Worm (Caenorhabditis elegans) whole organism, L4 larva: ENCODE data around the gene F55B12.10.

Source experiments
- D1046.2 ChIP-seq: fragments of 200-800 bp; sonication (Bioruptor generic); IDR thresholded peaks from 2 replicates; pipeline ENCODE4 v1.3.6; 2022; ENCODE audit warnings: missing genetic modification characterization, missing compliant biosample characterization
- F10B5.3 ChIP-seq: sonication (generic microtip); optimal IDR thresholded peaks from 2 replicates; lab custom pipeline; 2016; ENCODE audit warnings: mild to moderate bottlenecking, missing genetic modification characterization, missing compliant biosample characterization
- F37D6.2 ChIP-seq: sonication (generic microtip); optimal IDR thresholded peaks from 2 replicates; lab custom pipeline; 2016; ENCODE audit warnings: mild to moderate bottlenecking, missing genetic modification characterization, missing compliant biosample characterization
- R02D3.7 ChIP-seq: fragments of 150-350 bp; sonication (generic microtip); optimal IDR thresholded peaks from 3 replicates; lab custom pipeline; 2014; ENCODE audit warnings: missing biosample characterization, missing genetic modification characterization
- Y48G9A.11 ChIP-seq: fragments of 200-800 bp; sonication (Bioruptor generic); IDR thresholded peaks from 2 replicates; pipeline ENCODE4 v1.3.6; 2022; ENCODE audit warnings: missing genetic modification reagents, missing genetic modification characterization, missing compliant biosample characterization
- ZK337.2 ChIP-seq: fragments of 200-800 bp; sonication (Bioruptor generic); IDR thresholded peaks from 2 replicates; pipeline ENCODE4 v1.3.6; 2022; ENCODE audit warnings: missing genetic modification reagents, missing genetic modification characterization, missing compliant biosample characterization
- ZK546.5 ChIP-seq, 2 experiments: sonication (generic microtip); optimal IDR thresholded peaks; 2 replicates each; lab custom pipeline; 2017; ENCODE audit warnings: missing biosample characterization in 2 of 2, missing genetic modification characterization in 2 of 2
- aha-1 ChIP-seq: fragments of 150-350 bp; peaks from one replicate; lab custom pipeline; 2014; ENCODE audit warnings: missing biosample characterization, missing genetic modification characterization
- ama-1 ChIP-seq: fragments of 150-350 bp; optimal IDR thresholded peaks from 2 replicates; lab custom pipeline; 2014; ENCODE audit warnings: inconsistent platforms, mixed read lengths
- attf-4 ChIP-seq: sonication (generic microtip); optimal IDR thresholded peaks from 3 replicates; lab custom pipeline; 2017; ENCODE audit warnings: missing biosample characterization, missing genetic modification characterization
- ceh-20 ChIP-seq: fragments of 200-800 bp; sonication (Bioruptor generic); IDR thresholded peaks from 2 replicates; pipeline ENCODE4 v1.3.6; 2022; ENCODE audit warnings: missing genetic modification reagents, missing genetic modification characterization, missing compliant biosample characterization
- ceh-82 ChIP-seq: sonication (generic microtip); optimal IDR thresholded peaks from 2 replicates; lab custom pipeline; 2017; ENCODE audit warnings: missing biosample characterization, missing genetic modification characterization
- ces-1 ChIP-seq: fragments of 150-350 bp; sonication (generic microtip); optimal IDR thresholded peaks from 4 replicates; lab custom pipeline; 2014; ENCODE audit warnings: missing biosample characterization, missing genetic modification reagents, missing genetic modification characterization
- cey-2 ChIP-seq: sonication (generic microtip); optimal IDR thresholded peaks from 3 replicates; lab custom pipeline; 2017; ENCODE audit warnings: missing genetic modification characterization, mild to moderate bottlenecking, missing compliant biosample characterization, antibody characterized with exemption, borderline replicate concordance; ENCODE audit not compliant: insufficient read depth
- daf-12 ChIP-seq: fragments of 150-350 bp; optimal IDR thresholded peaks from 2 replicates; lab custom pipeline; 2014; ENCODE audit warnings: missing biosample characterization, missing genetic modification reagents, missing genetic modification characterization
- daf-19 ChIP-seq: fragments of 200-800 bp; sonication (Bioruptor generic); conservative IDR thresholded peaks from 2 replicates; pipeline ENCODE4 v1.3.6; 2022; ENCODE audit warnings: missing genetic modification characterization, missing compliant biosample characterization
- dmd-6 ChIP-seq: fragments of 200-800 bp; sonication (Bioruptor generic); IDR thresholded peaks from 2 replicates; pipeline ENCODE4 v1.3.6; 2022; ENCODE audit warnings: missing genetic modification reagents, missing genetic modification characterization, missing compliant biosample characterization
- dmd-8 ChIP-seq: fragments of 200-800 bp; sonication (Bioruptor generic); IDR thresholded peaks from 2 replicates; pipeline ENCODE4 v1.3.6; 2022; ENCODE audit warnings: missing genetic modification characterization, missing compliant biosample characterization
- dpl-1 ChIP-seq: fragments of 150-350 bp; optimal IDR thresholded peaks from 2 replicates; lab custom pipeline; 2014; ENCODE audit warnings: missing biosample characterization, missing genetic modification reagents, missing genetic modification characterization
- duxl-1 ChIP-seq: sonication (generic microtip); optimal IDR thresholded peaks from 2 replicates; lab custom pipeline; 2016; ENCODE audit warnings: mild to moderate bottlenecking, missing genetic modification characterization, moderate library complexity, missing compliant biosample characterization; ENCODE audit not compliant: poor library complexity
- egl-27 ChIP-seq: sonication (generic microtip); optimal IDR thresholded peaks from 3 replicates; lab custom pipeline; 2017; ENCODE audit warnings: missing biosample characterization, missing genetic modification reagents, missing genetic modification characterization
- gei-8 ChIP-seq: fragments of 200-800 bp; sonication (Bioruptor generic); optimal IDR thresholded peaks from 2 replicates; lab custom pipeline; 2018; ENCODE audit warnings: mild to moderate bottlenecking, missing genetic modification characterization, missing compliant biosample characterization
- hlh-11 ChIP-seq: fragments of 200-800 bp; sonication (Bioruptor generic); optimal IDR thresholded peaks from 2 replicates; lab custom pipeline; 2018; ENCODE audit warnings: mild to moderate bottlenecking, missing genetic modification characterization, missing compliant biosample characterization
- lin-15B ChIP-seq: fragments of 150-350 bp; sonication (generic microtip); optimal IDR thresholded peaks from 3 replicates; lab custom pipeline; 2014; ENCODE audit warnings: missing biosample characterization, missing genetic modification characterization
- lin-29 ChIP-seq: fragments of 200-800 bp; sonication (Bioruptor generic); IDR thresholded peaks from 2 replicates; pipeline ENCODE4 v1.3.6; 2022; ENCODE audit warnings: missing genetic modification reagents, missing genetic modification characterization, missing compliant biosample characterization
- lin-39 ChIP-seq: fragments of 150-350 bp; optimal IDR thresholded peaks from 2 replicates; lab custom pipeline; 2014; ENCODE audit warnings: missing biosample characterization, missing genetic modification reagents, missing genetic modification characterization
- madf-9 ChIP-seq: fragments of 200-800 bp; sonication (Bioruptor generic); conservative IDR thresholded peaks from 2 replicates; pipeline ENCODE4 v1.3.6; 2022; ENCODE audit warnings: missing genetic modification reagents, missing genetic modification characterization, missing compliant biosample characterization
- mdt-29 ChIP-seq: fragments of 200-800 bp; sonication (Bioruptor generic); IDR thresholded peaks from 2 replicates; pipeline ENCODE4 v1.3.6; 2022; ENCODE audit warnings: missing genetic modification reagents, missing genetic modification characterization, missing compliant biosample characterization
- mep-1 ChIP-seq: fragments of 150-350 bp; sonication (generic microtip); optimal IDR thresholded peaks from 3 replicates; lab custom pipeline; 2014; ENCODE audit warnings: missing biosample characterization, missing genetic modification characterization
- mes-2 ChIP-seq: sonication (generic microtip); optimal IDR thresholded peaks from 2 replicates; lab custom pipeline; 2016; ENCODE audit warnings: missing genotype, mild to moderate bottlenecking, missing genetic modification characterization, missing compliant biosample characterization; ENCODE audit not compliant: poor library complexity, severe bottlenecking
- nhr-10 ChIP-seq: fragments of 150-350 bp; optimal IDR thresholded peaks from 2 replicates; lab custom pipeline; 2014; ENCODE audit warnings: missing biosample characterization, missing genetic modification characterization
- nhr-11 ChIP-seq: fragments of 150-350 bp; optimal IDR thresholded peaks from 2 replicates; lab custom pipeline; 2014; ENCODE audit warnings: missing biosample characterization, missing genetic modification characterization
- nhr-111 ChIP-seq: fragments of 200-800 bp; sonication (Bioruptor generic); optimal IDR thresholded peaks from 2 replicates; lab custom pipeline; 2018; ENCODE audit warnings: mild to moderate bottlenecking, missing genetic modification characterization, missing compliant biosample characterization
- nhr-48 ChIP-seq: sonication (generic microtip); optimal IDR thresholded peaks from 2 replicates; lab custom pipeline; 2016; ENCODE audit warnings: mild to moderate bottlenecking, missing genetic modification characterization, missing compliant biosample characterization
- nhr-76 ChIP-seq: fragments of 150-350 bp; optimal IDR thresholded peaks from 2 replicates; lab custom pipeline; 2014; ENCODE audit warnings: missing biosample characterization, missing genetic modification characterization
- nhr-77 ChIP-seq: fragments of 150-350 bp; optimal IDR thresholded peaks from 2 replicates; lab custom pipeline; 2014; ENCODE audit warnings: missing biosample characterization, missing genetic modification characterization
- php-3 ChIP-seq: fragments of 200-800 bp; sonication (Bioruptor generic); IDR thresholded peaks from 2 replicates; pipeline ENCODE4 v1.3.6; 2022; ENCODE audit warnings: missing genetic modification reagents, missing genetic modification characterization, missing compliant biosample characterization
- pqm-1 ChIP-seq: sonication (generic microtip); optimal IDR thresholded peaks from 2 replicates; lab custom pipeline; 2017; ENCODE audit warnings: missing biosample characterization, missing genetic modification characterization
- set-16 ChIP-seq: fragments of 200-800 bp; sonication (Bioruptor generic); IDR thresholded peaks from 2 replicates; pipeline ENCODE4 v1.3.6; 2022; ENCODE audit warnings: missing genetic modification reagents, missing genetic modification characterization, missing compliant biosample characterization
- skn-1 ChIP-seq: fragments of 150-350 bp; optimal IDR thresholded peaks from 2 replicates; lab custom pipeline; 2014; ENCODE audit warnings: missing biosample characterization, missing genetic modification characterization
- unc-130 ChIP-seq: sonication (generic microtip); optimal IDR thresholded peaks from 2 replicates; lab custom pipeline; 2016; ENCODE audit warnings: missing genetic modification reagents, missing genetic modification characterization, missing compliant biosample characterization
- unc-39 ChIP-seq: sonication (generic microtip); optimal IDR thresholded peaks from 2 replicates; lab custom pipeline; 2017; ENCODE audit warnings: missing biosample characterization, missing genetic modification characterization
- zag-1 ChIP-seq: fragments of 150-350 bp; optimal IDR thresholded peaks from 2 replicates; lab custom pipeline; 2014; ENCODE audit warnings: missing biosample characterization, missing genetic modification characterization
- zfp-3 ChIP-seq: fragments of 200-800 bp; sonication (Bioruptor generic); conservative IDR thresholded peaks from 2 replicates; pipeline ENCODE4 v1.3.6; 2022; ENCODE audit warnings: missing genetic modification reagents, missing genetic modification characterization, missing compliant biosample characterization
- zip-11 ChIP-seq: fragments of 200-800 bp; sonication (Bioruptor generic); IDR thresholded peaks from 2 replicates; pipeline ENCODE4 v1.3.6; 2022; ENCODE audit warnings: missing genetic modification characterization, missing compliant biosample characterization
- zip-2 ChIP-seq: fragments of 150-350 bp; optimal IDR thresholded peaks from 2 replicates; lab custom pipeline; 2014; ENCODE audit warnings: missing biosample characterization, missing genetic modification characterization

Gene F55B12.10

DNA sequence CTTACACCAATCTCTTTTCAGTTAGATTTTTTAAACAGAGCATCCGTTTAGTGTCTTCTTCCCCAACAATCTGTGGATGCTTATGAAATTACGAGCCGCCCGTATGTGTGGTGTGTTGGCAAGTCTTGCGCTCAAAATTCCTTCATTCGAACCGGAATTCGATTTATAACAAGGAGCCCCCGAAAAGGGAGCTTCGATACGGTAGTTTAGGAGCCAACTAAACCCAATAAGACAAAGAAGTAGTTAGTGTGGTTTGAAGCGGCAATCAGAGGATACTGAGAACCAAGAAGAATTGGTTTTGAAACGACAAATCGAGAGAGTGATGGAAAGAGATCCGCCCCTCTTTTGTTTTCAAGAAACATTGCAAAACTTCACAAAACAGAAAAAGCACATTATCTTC lies 27.2 kb upstream of the F55B12.10 start:
- TF ChIP-seq ces-1, result peak; percentile 47
- no peak for TF ChIP-seq unc-39 (tag; lab: Kevin White, UChicago)

DNA sequence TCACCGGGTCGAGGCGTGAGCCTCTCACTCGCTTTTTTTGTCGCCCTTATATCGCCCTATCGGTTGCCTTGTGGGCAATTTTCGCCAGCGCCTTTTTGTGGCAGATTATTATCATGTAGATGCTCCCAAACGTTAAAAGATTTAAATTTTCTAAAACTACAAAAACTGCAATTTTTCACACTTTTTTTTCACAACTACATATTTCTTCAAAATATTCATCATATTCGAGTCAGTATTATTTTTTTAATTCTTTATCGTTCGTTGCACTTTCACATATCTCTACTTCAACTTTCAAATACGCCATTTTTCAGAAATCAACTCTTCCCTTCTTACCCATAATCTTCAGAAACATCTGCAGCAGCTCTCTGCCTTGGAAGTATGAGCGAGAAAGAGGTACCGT lies 26.6 kb upstream of the F55B12.10 start, which contains the start of gene ceh-24:
Gene ceh-24 (plus strand): TSS at position 301 of the 400 bp plus-strand sequence.
- TF ChIP-seq aha-1 (tag; lab: Kevin White, UChicago) (no peak), lin-15B (tag; lab: Kevin White, UChicago) (no peak), lin-29 (GFP tag; lab: Robert Waterston, UW) (no peak), ZK546.5 (tag; optimal IDR thresholded peaks at IDR 0.05; lab: Kevin White, UChicago) (no peak), dmd-8 (GFP tag; lab: Robert Waterston, UW) (no peak), daf-19 (GFP tag; lab: Robert Waterston, UW) (no peak), set-16 (GFP tag; lab: Robert Waterston, UW) (no peak), ceh-20 (GFP tag; lab: Robert Waterston, UW) (no peak), duxl-1 (tag; lab: Kevin White, UChicago) (no peak)

DNA sequence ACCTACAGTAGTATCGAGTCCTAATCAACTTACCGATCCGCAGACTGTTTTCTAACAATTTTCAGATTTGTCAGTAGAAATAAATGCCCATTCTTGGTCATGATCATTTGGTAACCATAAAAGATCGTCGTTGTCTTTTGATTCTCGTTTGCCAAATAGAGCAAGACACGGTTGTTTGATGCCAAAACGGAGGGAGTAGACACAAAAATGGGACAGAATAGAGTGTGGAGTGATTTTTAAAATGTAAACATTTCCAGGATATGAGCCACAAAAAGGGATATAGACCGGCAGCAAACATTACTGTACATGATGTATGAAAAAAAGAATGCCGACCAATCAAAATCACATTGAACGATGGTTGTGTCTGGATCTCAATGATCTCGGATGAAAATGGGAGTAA lies 22.7 kb upstream of the F55B12.10 start, which contains the start of gene F55B12.2:
Gene F55B12.2 (minus strand): TSS at position 101 of the 400 bp plus-strand sequence.
- TF ChIP-seq aha-1 (tag; lab: Kevin White, UChicago) (peak; percentile 9), ama-1 (no peak)

DNA sequence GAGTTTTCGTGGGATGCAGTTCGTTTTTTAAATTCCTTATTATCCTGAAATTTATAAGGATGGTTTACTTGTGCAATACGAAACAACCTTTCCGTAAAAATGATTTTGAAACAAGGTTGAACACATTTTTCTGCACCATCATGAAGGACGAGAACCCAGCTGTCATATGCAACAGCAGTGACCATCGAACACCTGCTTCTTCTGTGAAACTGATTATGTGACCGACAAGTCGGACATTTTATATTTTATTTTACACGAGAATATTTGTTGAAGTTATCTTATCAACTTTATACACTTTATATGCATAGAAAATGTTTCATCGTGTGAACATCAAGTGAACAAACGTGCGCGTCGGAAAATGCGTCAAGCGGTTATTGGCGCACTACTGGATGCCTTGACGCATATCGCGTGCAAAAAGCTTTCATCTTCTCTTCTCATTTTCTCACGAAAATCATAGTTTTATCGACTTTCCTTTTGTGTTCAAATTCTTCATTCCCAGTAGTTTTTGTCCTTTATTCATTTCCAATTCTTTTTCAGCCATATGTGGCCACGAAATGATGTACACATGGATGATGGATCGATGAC lies 20.6 kb upstream of the F55B12.10 start, which contains the start of gene sel-10:
Gene sel-10 (plus strand): TSS at position 538 of the 585 bp plus-strand sequence.
- TF ChIP-seq pqm-1 (tag; lab: Kevin White, UChicago) (no peak), nhr-77 (tag; lab: Kevin White, UChicago) (no peak), skn-1 (tag; lab: Kevin White, UChicago) (no peak), mdt-29 (GFP tag; lab: Robert Waterston, UW) (no peak), nhr-11 (tag; lab: Kevin White, UChicago) (peak; percentile 60), egl-27 (tag; lab: Kevin White, UChicago) (no peak), attf-4 (tag; lab: Kevin White, UChicago) (no peak), php-3 (GFP tag; lab: Robert Waterston, UW) (peak; percentile 71), nhr-111 (no peak), dmd-8 (GFP tag; lab: Robert Waterston, UW) (no peak), nhr-76 (no peak), ZK546.5 (tag; optimal IDR thresholded peaks at IDR 0.05; lab: Kevin White, UChicago) (no peak), cey-2 (no peak), unc-130 (GFP tag; lab: Kevin White, UChicago) (no peak), Y48G9A.11 (GFP tag; lab: Robert Waterston, UW) (no peak), hlh-11 (tag; lab: Kevin White, UChicago) (no peak), ceh-82 (tag; lab: Kevin White, UChicago) (no peak), dmd-6 (GFP tag; lab: Robert Waterston, UW) (peak; percentile 70), nhr-48 (tag; lab: Kevin White, UChicago) (peak; percentile 36), zfp-3 (GFP tag; lab: Robert Waterston, UW) (no peak), ZK337.2 (GFP tag; lab: Robert Waterston, UW) (no peak), dpl-1 (GFP tag; lab: Kevin White, UChicago) (peak; percentile 76), D1046.2 (no peak), lin-29 (GFP tag; lab: Robert Waterston, UW) (no peak), daf-12 (tag; lab: Kevin White, UChicago) (no peak), zip-2 (tag; lab: Kevin White, UChicago) (no peak), ces-1 (no peak), mes-2 (tag; lab: Kevin White, UChicago) (peak; percentile 84), madf-9 (GFP tag; lab: Robert Waterston, UW) (no peak), R02D3.7 (tag; lab: Kevin White, UChicago) (no peak), gei-8 (GFP tag; lab: Kevin White, UChicago) (no peak), zag-1 (tag; lab: Kevin White, UChicago) (no peak), lin-15B (tag; lab: Kevin White, UChicago) (no peak), zip-11 (GFP tag; lab: Robert Waterston, UW) (no peak), F10B5.3 (peak; percentile 23), lin-39 (no peak), nhr-10 (tag; lab: Kevin White, UChicago) (no peak), F37D6.2 (tag; lab: Kevin White, UChicago) (peak; percentile 36), mep-1 (tag; lab: Kevin White, UChicago) (no peak)
